Worm (Caenorhabditis elegans): ENCODE measurements around the gene srh-39.

DNA sequence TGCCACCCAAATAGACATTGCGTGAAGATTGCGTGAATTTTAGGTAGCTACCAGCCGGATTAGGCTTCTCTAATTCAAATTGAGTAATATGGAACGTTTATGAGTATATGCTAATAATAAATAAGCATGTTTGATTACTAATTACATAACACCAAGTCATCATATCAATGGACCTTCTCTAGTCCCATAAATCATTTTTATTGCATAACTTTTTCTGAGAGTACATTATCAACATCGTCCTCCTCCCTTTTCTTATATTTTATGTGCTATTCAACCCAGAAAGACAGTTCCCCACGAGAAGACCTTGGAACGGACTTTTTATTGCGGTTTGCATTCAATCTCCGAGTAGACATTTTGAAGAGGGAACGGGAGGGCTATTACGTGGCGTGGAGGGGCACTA lies 47.0 kb upstream of the srh-39 start:
- TF ChIP-seq sox-4 (tag; optimal IDR thresholded peaks at IDR 0.05) (no peak), ceh-30 (tag; optimal IDR thresholded peaks at IDR 0.05) (no peak), ceh-34 (tag; optimal IDR thresholded peaks at IDR 0.05) (no peak), ama-1 (optimal IDR thresholded peaks at IDR 0.05) (peak; percentile 39), fkh-10 (GFP tag; optimal IDR thresholded peaks at IDR 0.05) (no peak)

All from whole organism, late embryonic.